Fruit fly (Drosophila melanogaster) whole organism, pupa: Measurements from ENCODE around the gene CG31626.

ENCODE experiments used
- CG10348 ChIP-seq: fragments of 200-800 bp; sonication (Bioruptor generic); IDR thresholded peaks from 2 replicates; pipeline ENCODE4 v1.3.6; 2022; ENCODE audit warnings: missing biosample characterization, missing genetic modification characterization
- CG13204 ChIP-seq: fragments of 200-800 bp; sonication (Bioruptor generic); optimal IDR thresholded peaks from 2 replicates; lab custom pipeline; 2018; ENCODE audit warnings: missing biosample characterization, mild to moderate bottlenecking, missing genetic modification characterization, moderate library complexity
- CG17806 ChIP-seq: fragments of 200-800 bp; sonication (Bioruptor generic); optimal IDR thresholded peaks from 2 replicates; lab custom pipeline; 2018; ENCODE audit warnings: missing biosample characterization, mild to moderate bottlenecking, missing genetic modification characterization, moderate library complexity
- CG34367 ChIP-seq: fragments of 200-800 bp; sonication (Bioruptor generic); optimal IDR thresholded peaks from 2 replicates; lab custom pipeline; 2018; ENCODE audit warnings: missing biosample characterization, mild to moderate bottlenecking, missing genetic modification characterization
- CG8301 ChIP-seq: fragments of 200-800 bp; sonication (Bioruptor generic); optimal IDR thresholded peaks from 2 replicates; lab custom pipeline; 2018; ENCODE audit warnings: missing biosample characterization, mild to moderate bottlenecking, missing genetic modification characterization
- D1 ChIP-seq: fragments of 200-800 bp; sonication (Bioruptor generic); optimal IDR thresholded peaks from 2 replicates; lab custom pipeline; 2018; ENCODE audit warnings: missing biosample characterization, mild to moderate bottlenecking, missing genetic modification characterization, moderate library complexity
- Ets98B ChIP-seq: fragments of 200-800 bp; sonication (Bioruptor generic); IDR thresholded peaks from 2 replicates; pipeline ENCODE4 v1.3.6; 2022; ENCODE audit warnings: missing biosample characterization, missing genetic modification characterization
- fd96Ca ChIP-seq: fragments of 200-800 bp; sonication (Bioruptor generic); IDR thresholded peaks from 3 replicates; pipeline ENCODE4 v1.3.6; 2022; ENCODE audit warnings: missing biosample characterization, missing genetic modification characterization

dm6 chr2L:21233430-21233829 lies 3.1 kb downstream of the CG31626 start:
- TF ChIP-seq CG13204 (GFP tag; lab: Kevin White, UChicago) (no peak), D1 (tag; lab: Kevin White, UChicago) (no peak), CG8301 (no peak), Ets98B (GFP tag; lab: Robert Waterston, UW) (no peak), CG10348 (GFP tag; lab: Robert Waterston, UW) (no peak), CG17806 (no peak), CG34367 (tag; lab: Kevin White, UChicago) (no peak), fd96Ca (GFP tag; lab: Robert Waterston, UW) (no peak)
